Fruit fly (Drosophila melanogaster) whole organism, pupa: ENCODE data around the gene Gs1l.

ENCODE experiments used
- CG14655 ChIP-seq: fragments of 200-800 bp; sonication (Bioruptor generic); optimal IDR thresholded peaks from 3 replicates; lab custom pipeline; 2017; ENCODE audit warnings: mild to moderate bottlenecking, missing biosample characterization, missing genetic modification reagents, missing genetic modification characterization
- CG32121 ChIP-seq: fragments of 200-800 bp; sonication (Bioruptor generic); IDR thresholded peaks from 2 replicates; pipeline ENCODE4 v1.3.6; 2022; ENCODE audit warnings: missing biosample characterization, missing genetic modification characterization
- CG4496 ChIP-seq: fragments of 200-800 bp; sonication (Bioruptor generic); IDR thresholded peaks from 3 replicates; pipeline ENCODE4 v1.3.6; 2022; ENCODE audit warnings: missing biosample characterization, missing genetic modification characterization
- CG9948 ChIP-seq: fragments of 200-800 bp; sonication (Bioruptor generic); optimal IDR thresholded peaks from 2 replicates; lab custom pipeline; 2018; ENCODE audit warnings: missing biosample characterization, mild to moderate bottlenecking, missing genetic modification characterization, moderate library complexity
- D1 ChIP-seq: fragments of 200-800 bp; sonication (Bioruptor generic); optimal IDR thresholded peaks from 2 replicates; lab custom pipeline; 2018; ENCODE audit warnings: missing biosample characterization, mild to moderate bottlenecking, missing genetic modification characterization, moderate library complexity
- Ets98B ChIP-seq: fragments of 200-800 bp; sonication (Bioruptor generic); IDR thresholded peaks from 2 replicates; pipeline ENCODE4 v1.3.6; 2022; ENCODE audit warnings: missing biosample characterization, missing genetic modification characterization
- Pif1B ChIP-seq: fragments of 200-800 bp; sonication (Bioruptor generic); optimal IDR thresholded peaks from 3 replicates; lab custom pipeline; 2016; ENCODE audit warnings: missing biosample characterization, missing genetic modification characterization
- fd96Ca ChIP-seq: fragments of 200-800 bp; sonication (Bioruptor generic); IDR thresholded peaks from 3 replicates; pipeline ENCODE4 v1.3.6; 2022; ENCODE audit warnings: missing biosample characterization, missing genetic modification characterization
- rn ChIP-seq: fragments of 200-800 bp; sonication (Bioruptor generic); IDR thresholded peaks from 2 replicates; pipeline ENCODE4 v1.3.6; 2022; ENCODE audit warnings: missing biosample characterization, missing genetic modification characterization

dm6 chr2L:4437487-4437886 lies 19.1 kb downstream of the Gs1l start, which contains the start of gene CG43056:
- TF ChIP-seq rn (GFP tag; lab: Robert Waterston, UW) (no peak), Pif1B (GFP tag; lab: Kevin White, UChicago) (no peak), CG14655 (GFP tag; lab: Kevin White, UChicago) (no peak), D1 (tag; lab: Kevin White, UChicago) (no peak), CG9948 (no peak), fd96Ca (no peak), CG4496 (GFP tag; lab: Robert Waterston, UW) (no peak), Ets98B (GFP tag; lab: Robert Waterston, UW) (no peak), CG32121 (GFP tag; lab: Robert Waterston, UW) (no peak)
